Worm (Caenorhabditis elegans) whole organism, early embryonic: Measurements from ENCODE around the gene R107.2.

Experiments
- flt-1 ChIP-seq: fragments of 200-800 bp; sonication (Bioruptor generic); IDR thresholded peaks from 2 replicates; pipeline ENCODE4 v1.3.6; 2022; ENCODE audit warnings: missing genetic modification characterization, missing compliant biosample characterization
- tbx-37 ChIP-seq: fragments of 200-800 bp; sonication (Bioruptor generic); conservative IDR thresholded peaks from 2 replicates; pipeline ENCODE4 v1.3.6; 2022; ENCODE audit warnings: missing genetic modification reagents, missing genetic modification characterization, missing compliant biosample characterization
- tra-4 ChIP-seq: sonication (generic microtip); optimal IDR thresholded peaks from 2 replicates; lab custom pipeline; 2017; ENCODE audit warnings: missing genetic modification characterization, missing compliant biosample characterization

DNA sequence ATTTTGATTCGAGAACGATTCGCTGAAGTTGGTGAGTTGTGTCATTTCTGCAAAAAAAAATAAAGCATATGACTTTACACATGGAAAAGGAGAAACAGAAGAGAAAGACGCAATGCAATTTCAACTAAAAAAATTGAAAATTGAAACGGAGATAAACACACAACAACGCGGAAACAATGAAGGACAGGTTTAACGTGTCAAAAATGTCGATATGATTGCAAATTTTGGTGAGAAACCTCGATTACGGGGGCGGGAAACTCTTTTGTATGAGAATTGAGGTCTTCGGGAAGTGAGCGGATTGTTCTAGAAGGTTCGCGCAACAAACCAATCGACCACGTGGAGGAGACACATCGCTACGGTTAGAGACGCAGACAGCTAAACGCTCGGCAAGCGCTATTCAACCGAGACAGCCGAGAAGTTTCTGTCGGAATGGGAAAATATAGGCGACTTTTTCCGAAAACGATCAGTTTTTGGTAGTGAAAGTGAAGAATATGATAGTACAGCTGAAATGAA, 8.1 kb upstream of the R107.2 start, which contains the start of gene R107.5:
- TF ChIP-seq flt-1 (peak; percentile 24; the same call in 1 of the 2 replicates), tbx-37 (GFP tag; lab: Robert Waterston, UW) (no peak), tra-4 (tag; lab: Kevin White, UChicago) (peak; percentile 58)
